Fruit fly (Drosophila melanogaster) whole organism, adult: ENCODE results near the gene CNMaR.

Experiments used
- CG11617 ChIP-seq: fragments of 200-800 bp; sonication (Bioruptor generic); optimal IDR thresholded peaks from 2 replicates; lab custom pipeline; 2017; ENCODE audit warnings: mild to moderate bottlenecking, missing biosample characterization, missing genetic modification reagents, missing genetic modification characterization
- CG14711 ChIP-seq: fragments of 200-800 bp; sonication (Bioruptor generic); optimal IDR thresholded peaks from 2 replicates; lab custom pipeline; 2018; ENCODE audit warnings: missing biosample characterization, mild to moderate bottlenecking, missing genetic modification characterization, moderate library complexity
- CG1620 ChIP-seq: fragments of 200-800 bp; sonication (Bioruptor generic); optimal IDR thresholded peaks from 2 replicates; lab custom pipeline; 2016; ENCODE audit warnings: missing biosample characterization, missing genetic modification characterization
- CG5204 ChIP-seq: fragments of 200-800 bp; sonication (Bioruptor generic); optimal IDR thresholded peaks from 2 replicates; lab custom pipeline; 2016; ENCODE audit warnings: missing biosample characterization, missing genetic modification characterization
- CG7045 ChIP-seq: fragments of 200-800 bp; sonication (Bioruptor generic); optimal IDR thresholded peaks from 2 replicates; lab custom pipeline; 2017; ENCODE audit warnings: missing biosample characterization, mild to moderate bottlenecking, missing genetic modification characterization
- Clk ChIP-seq: fragments of 200-800 bp; sonication (Bioruptor generic); optimal IDR thresholded peaks from 2 replicates; lab custom pipeline; 2017; ENCODE audit warnings: missing biosample characterization, missing genetic modification characterization
- Mnt ChIP-seq: fragments of 200-800 bp; sonication (Bioruptor generic); optimal IDR thresholded peaks from 2 replicates; lab custom pipeline; 2016; ENCODE audit warnings: missing biosample characterization, mild to moderate bottlenecking, missing genetic modification characterization
- bab1 ChIP-seq: fragments of 200-800 bp; sonication (Bioruptor generic); optimal IDR thresholded peaks from 3 replicates; lab custom pipeline; 2019; ENCODE audit warnings: missing biosample characterization, mild to moderate bottlenecking, missing genetic modification characterization, moderate library complexity
- cic ChIP-seq: fragments of 200-800 bp; sonication (Bioruptor generic); optimal IDR thresholded peaks from 2 replicates; lab custom pipeline; 2017; ENCODE audit warnings: missing biosample characterization, mild to moderate bottlenecking, missing genetic modification characterization, moderate library complexity
- cnc ChIP-seq, 2 experiments: fragments of >200 bp; optimal IDR thresholded peaks; 2 replicates each; lab custom pipeline; 2017
- kay ChIP-seq: fragments of 200-800 bp; sonication (Bioruptor generic); peaks from one replicate; lab custom pipeline; 2016; ENCODE audit warnings: missing biosample characterization, missing genetic modification characterization, borderline replicate concordance
- ovo ChIP-seq: fragments of 200-800 bp; sonication (Bioruptor generic); optimal IDR thresholded peaks from 2 replicates; lab custom pipeline; 2016; ENCODE audit warnings: missing biosample characterization, missing genetic modification characterization
- pad ChIP-seq: fragments of 200-800 bp; sonication (Bioruptor generic); optimal IDR thresholded peaks from 3 replicates; lab custom pipeline; 2017; ENCODE audit warnings: missing biosample characterization, missing genetic modification characterization, mild to moderate bottlenecking, moderate library complexity, missing genetic modification reagents

DNA sequence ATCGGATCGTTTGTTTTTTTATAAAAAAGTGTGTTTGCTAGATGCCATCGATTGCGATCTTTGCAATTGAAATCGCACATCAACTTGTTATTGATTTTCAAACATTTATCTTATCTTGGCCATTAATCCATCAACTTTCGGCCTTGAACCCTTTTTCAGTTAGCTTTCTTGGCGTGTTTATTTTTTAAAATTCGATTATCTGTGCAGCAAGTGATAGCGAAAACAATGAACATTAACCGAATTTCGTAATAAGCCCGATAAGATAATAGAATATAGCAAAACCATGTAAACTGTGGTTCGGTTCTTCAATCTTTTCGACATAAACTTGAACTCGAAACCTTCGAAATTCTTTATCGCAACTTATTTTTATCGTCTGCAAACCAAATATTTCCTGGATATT lies 30.4 kb downstream of the CNMaR start:
- TF ChIP-seq kay, result peak; percentile 26
- TF ChIP-seq cic (GFP tag; lab: Kevin White, UChicago), result no peak
- TF ChIP-seq CG7045 (GFP tag; lab: Kevin White, UChicago), result no peak
- TF ChIP-seq CG14711 (tag; lab: Kevin White, UChicago), result no peak
- no peak for TF ChIP-seq ovo (GFP tag; lab: Kevin White, UChicago)
- no peak for TF ChIP-seq Mnt (GFP tag; lab: Kevin White, UChicago)
- no peak for TF ChIP-seq pad (GFP tag; lab: Kevin White, UChicago)
- TF ChIP-seq cnc (optimal IDR thresholded peaks at IDR 0.05; lab: Kevin White, UChicago), result no peak
- TF ChIP-seq bab1, result no peak
- TF ChIP-seq CG11617 (GFP tag; lab: Kevin White, UChicago), result no peak
- no peak for TF ChIP-seq Clk (GFP tag; lab: Kevin White, UChicago)
- TF ChIP-seq CG5204 (GFP tag; lab: Kevin White, UChicago), result no peak
- no peak for TF ChIP-seq CG1620 (GFP tag; lab: Kevin White, UChicago)
